Worm (Caenorhabditis elegans) whole organism, mixed stage, embryonic: Measurements from ENCODE around the gene str-240.
A peak's percentile ranks its signal among the peaks of the same experiment; 100 is the strongest.

Source experiments
- lin-13 ChIP-seq: fragments of 150-350 bp; optimal IDR thresholded peaks from 2 replicates; lab custom pipeline; 2014; ENCODE audit warnings: missing biosample characterization, missing genetic modification characterization
- unc-62 ChIP-seq: fragments of 150-350 bp; optimal IDR thresholded peaks from 2 replicates; lab custom pipeline; 2014; ENCODE audit warnings: missing biosample characterization, missing genetic modification reagents, missing genetic modification characterization

DNA sequence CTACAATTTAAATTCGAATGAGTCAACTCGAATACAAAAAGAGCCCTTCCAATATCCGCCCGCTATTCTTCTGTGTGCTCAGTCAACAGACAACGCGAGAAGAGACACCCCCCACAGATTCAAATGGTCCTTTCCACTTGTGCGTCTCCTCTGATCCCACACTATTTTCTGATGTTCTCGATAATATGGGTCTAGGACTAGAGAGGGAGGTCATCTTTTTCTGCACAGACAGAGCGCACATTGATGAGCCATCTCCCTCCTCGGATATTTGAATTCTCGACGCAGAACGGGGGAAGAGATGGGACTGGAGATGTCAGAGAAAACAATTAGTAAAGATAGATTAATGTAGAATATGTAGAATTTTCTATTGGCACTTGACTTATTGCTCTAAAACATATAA, 48.9 kb upstream of the str-240 start:
- TF ChIP-seq lin-13 (tag; lab: Kevin White, UChicago): no peak
- TF ChIP-seq unc-62 (GFP tag; lab: Kevin White, UChicago): peak; percentile 68
